Fruit fly (Drosophila melanogaster) whole organism: ENCODE results near the gene La.

Experiments used
- CG8478 ChIP-seq: fragments of >200 bp; optimal IDR thresholded peaks from 2 replicates; lab custom pipeline; 2018; ENCODE audit warnings: inconsistent platforms
- usp ChIP-seq: fragments of >200 bp; optimal IDR thresholded peaks from 2 replicates; lab custom pipeline; 2017; ENCODE audit warnings: missing biosample characterization, missing genetic modification characterization, mixed read lengths

DNA sequence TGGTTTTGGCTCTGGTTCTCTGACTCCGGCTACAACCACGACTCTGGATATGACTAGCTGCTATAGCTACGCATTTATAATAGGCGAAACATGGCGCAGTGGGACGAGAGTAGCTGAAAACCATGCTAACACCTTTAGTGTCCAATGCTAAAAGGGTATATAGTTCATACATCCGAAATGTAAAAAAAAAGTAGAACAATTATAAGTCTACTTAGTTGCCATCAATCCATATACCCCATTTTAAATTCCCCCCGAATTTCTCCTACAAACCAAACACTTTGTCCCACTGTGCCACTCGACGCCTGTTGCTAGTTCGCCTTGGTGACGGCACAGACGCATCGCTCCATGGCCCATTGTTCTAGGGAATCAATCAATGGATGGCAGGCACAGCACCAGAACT is 23.5 kb downstream of the La start:
- TF ChIP-seq CG8478 (no peak), usp (GFP tag; lab: Kevin White, UChicago) (no peak)
